Worm (Caenorhabditis elegans) whole organism, L4 larva: Measurements from ENCODE around the gene W06H8.2.

Experiments
- F10B5.3 ChIP-seq: sonication (generic microtip); optimal IDR thresholded peaks from 2 replicates; lab custom pipeline; 2016; ENCODE audit warnings: mild to moderate bottlenecking, missing genetic modification characterization, missing compliant biosample characterization
- F26F4.8 ChIP-seq: fragments of 200-800 bp; sonication (Bioruptor generic); conservative IDR thresholded peaks from 2 replicates; pipeline ENCODE4 v1.3.6; 2022; ENCODE audit warnings: missing genetic modification characterization, missing compliant biosample characterization
- F44E2.7 ChIP-seq: fragments of 200-800 bp; sonication (Bioruptor generic); IDR thresholded peaks from 2 replicates; pipeline ENCODE4 v2.1.2; 2022; ENCODE audit warnings: missing genetic modification characterization, missing compliant biosample characterization
- ZK337.2 ChIP-seq: fragments of 200-800 bp; sonication (Bioruptor generic); IDR thresholded peaks from 2 replicates; pipeline ENCODE4 v1.3.6; 2022; ENCODE audit warnings: missing genetic modification reagents, missing genetic modification characterization, missing compliant biosample characterization
- aha-1 ChIP-seq: fragments of 150-350 bp; peaks from one replicate; lab custom pipeline; 2014; ENCODE audit warnings: missing biosample characterization, missing genetic modification characterization
- arid-1 ChIP-seq: fragments of 200-800 bp; sonication (Bioruptor generic); conservative IDR thresholded peaks from 2 replicates; pipeline ENCODE4 v1.3.6; 2022; ENCODE audit warnings: missing genetic modification reagents, missing genetic modification characterization, missing compliant biosample characterization
- attf-4 ChIP-seq: sonication (generic microtip); optimal IDR thresholded peaks from 3 replicates; lab custom pipeline; 2017; ENCODE audit warnings: missing biosample characterization, missing genetic modification characterization
- ceh-20 ChIP-seq: fragments of 200-800 bp; sonication (Bioruptor generic); IDR thresholded peaks from 2 replicates; pipeline ENCODE4 v1.3.6; 2022; ENCODE audit warnings: missing genetic modification reagents, missing genetic modification characterization, missing compliant biosample characterization
- ceh-32 ChIP-seq: sonication (generic microtip); optimal IDR thresholded peaks from 2 replicates; lab custom pipeline; 2016; ENCODE audit warnings: mild to moderate bottlenecking, missing genetic modification characterization, missing compliant biosample characterization; ENCODE audit not compliant: poor library complexity
- cey-2 ChIP-seq: sonication (generic microtip); optimal IDR thresholded peaks from 3 replicates; lab custom pipeline; 2017; ENCODE audit warnings: missing genetic modification characterization, mild to moderate bottlenecking, missing compliant biosample characterization, antibody characterized with exemption, borderline replicate concordance; ENCODE audit not compliant: insufficient read depth
- ctbp-1 ChIP-seq: fragments of 200-800 bp; sonication (Bioruptor generic); IDR thresholded peaks from 2 replicates; pipeline ENCODE4 v1.3.6; 2022; ENCODE audit warnings: missing genetic modification reagents, missing genetic modification characterization, missing compliant biosample characterization
- daf-16 ChIP-seq, 3 experiments: sonication (generic microtip); optimal IDR thresholded peaks; 2 replicates each; lab custom pipeline; 2016 to 2017; ENCODE audit warnings: missing genetic modification characterization in 3 of 3, missing genetic modification reagents in 3 of 3, mild to moderate bottlenecking in 2 of 3, missing compliant biosample characterization in 2 of 3, missing biosample characterization in 1 of 3, moderate library complexity in 1 of 3
- dmd-6 ChIP-seq: fragments of 200-800 bp; sonication (Bioruptor generic); IDR thresholded peaks from 2 replicates; pipeline ENCODE4 v1.3.6; 2022; ENCODE audit warnings: missing genetic modification reagents, missing genetic modification characterization, missing compliant biosample characterization
- dmd-8 ChIP-seq: fragments of 200-800 bp; sonication (Bioruptor generic); IDR thresholded peaks from 2 replicates; pipeline ENCODE4 v1.3.6; 2022; ENCODE audit warnings: missing genetic modification characterization, missing compliant biosample characterization
- duxl-1 ChIP-seq: sonication (generic microtip); optimal IDR thresholded peaks from 2 replicates; lab custom pipeline; 2016; ENCODE audit warnings: mild to moderate bottlenecking, missing genetic modification characterization, moderate library complexity, missing compliant biosample characterization; ENCODE audit not compliant: poor library complexity
- dve-1 ChIP-seq: sonication (generic microtip); optimal IDR thresholded peaks from 2 replicates; lab custom pipeline; 2017; ENCODE audit warnings: antibody characterized with exemption, mild to moderate bottlenecking, missing genetic modification characterization, missing compliant biosample characterization; ENCODE audit not compliant: insufficient read depth
- egl-43 ChIP-seq: fragments of 200-800 bp; sonication (Bioruptor generic); IDR thresholded peaks from 2 replicates; pipeline ENCODE4 v1.3.6; 2022; ENCODE audit warnings: missing genetic modification reagents, missing genetic modification characterization, missing compliant biosample characterization
- fkh-10 ChIP-seq: fragments of 150-350 bp; optimal IDR thresholded peaks from 2 replicates; lab custom pipeline; 2014; ENCODE audit warnings: missing biosample characterization, missing genetic modification reagents, missing genetic modification characterization
- fos-1 ChIP-seq: fragments of 150-350 bp; optimal IDR thresholded peaks from 2 replicates; lab custom pipeline; 2014; ENCODE audit warnings: missing biosample characterization, missing genetic modification characterization
- gei-8 ChIP-seq: fragments of 200-800 bp; sonication (Bioruptor generic); optimal IDR thresholded peaks from 2 replicates; lab custom pipeline; 2018; ENCODE audit warnings: mild to moderate bottlenecking, missing genetic modification characterization, missing compliant biosample characterization
- hif-1 ChIP-seq, 2 experiments: sonication (generic microtip); optimal IDR thresholded peaks; 2 replicates each; lab custom pipeline; 2016 to 2017; ENCODE audit warnings: missing compliant biosample characterization in 2 of 2, missing genetic modification characterization in 2 of 2, missing genetic modification reagents in 2 of 2, missing genotype in 2 of 2, mild to moderate bottlenecking in 1 of 2
- hlh-11 ChIP-seq: fragments of 200-800 bp; sonication (Bioruptor generic); optimal IDR thresholded peaks from 2 replicates; lab custom pipeline; 2018; ENCODE audit warnings: mild to moderate bottlenecking, missing genetic modification characterization, missing compliant biosample characterization
- hlh-30 ChIP-seq: sonication (generic microtip); optimal IDR thresholded peaks from 2 replicates; lab custom pipeline; 2017; ENCODE audit warnings: antibody characterized with exemption, mild to moderate bottlenecking, missing genetic modification characterization, missing compliant biosample characterization; ENCODE audit not compliant: insufficient read depth
- jun-1 ChIP-seq: fragments of 150-350 bp; optimal IDR thresholded peaks from 2 replicates; lab custom pipeline; 2014; ENCODE audit warnings: missing biosample characterization, missing genetic modification reagents, missing genetic modification characterization
- lin-13 ChIP-seq: fragments of 150-350 bp; optimal IDR thresholded peaks from 2 replicates; lab custom pipeline; 2014; ENCODE audit warnings: missing biosample characterization, missing genetic modification reagents, missing genetic modification characterization
- lin-29 ChIP-seq: fragments of 200-800 bp; sonication (Bioruptor generic); IDR thresholded peaks from 2 replicates; pipeline ENCODE4 v1.3.6; 2022; ENCODE audit warnings: missing genetic modification reagents, missing genetic modification characterization, missing compliant biosample characterization
- lin-39 ChIP-seq: fragments of 150-350 bp; optimal IDR thresholded peaks from 2 replicates; lab custom pipeline; 2014; ENCODE audit warnings: missing biosample characterization, missing genetic modification reagents, missing genetic modification characterization
- lir-3 ChIP-seq: sonication (generic microtip); optimal IDR thresholded peaks from 2 replicates; lab custom pipeline; 2016; ENCODE audit warnings: mild to moderate bottlenecking, missing genetic modification characterization, missing compliant biosample characterization
- madf-9 ChIP-seq: fragments of 200-800 bp; sonication (Bioruptor generic); conservative IDR thresholded peaks from 2 replicates; pipeline ENCODE4 v1.3.6; 2022; ENCODE audit warnings: missing genetic modification reagents, missing genetic modification characterization, missing compliant biosample characterization
- mep-1 ChIP-seq: fragments of 150-350 bp; sonication (generic microtip); optimal IDR thresholded peaks from 3 replicates; lab custom pipeline; 2014; ENCODE audit warnings: missing biosample characterization, missing genetic modification characterization
- mes-2 ChIP-seq: sonication (generic microtip); optimal IDR thresholded peaks from 2 replicates; lab custom pipeline; 2016; ENCODE audit warnings: missing genotype, mild to moderate bottlenecking, missing genetic modification characterization, missing compliant biosample characterization; ENCODE audit not compliant: poor library complexity, severe bottlenecking
- mxl-2 ChIP-seq: fragments of 200-800 bp; sonication (Bioruptor generic); conservative IDR thresholded peaks from 2 replicates; pipeline ENCODE4 v1.3.6; 2022; ENCODE audit warnings: missing genetic modification reagents, missing genetic modification characterization, missing compliant biosample characterization
- nhr-10 ChIP-seq: fragments of 150-350 bp; optimal IDR thresholded peaks from 2 replicates; lab custom pipeline; 2014; ENCODE audit warnings: missing biosample characterization, missing genetic modification characterization
- nhr-102 ChIP-seq: sonication (generic microtip); optimal IDR thresholded peaks from 2 replicates; lab custom pipeline; 2016; ENCODE audit warnings: mild to moderate bottlenecking, missing genetic modification characterization, moderate library complexity, missing compliant biosample characterization
- nhr-111 ChIP-seq: fragments of 200-800 bp; sonication (Bioruptor generic); optimal IDR thresholded peaks from 2 replicates; lab custom pipeline; 2018; ENCODE audit warnings: mild to moderate bottlenecking, missing genetic modification characterization, missing compliant biosample characterization
- nhr-25 ChIP-seq: sonication (generic microtip); optimal IDR thresholded peaks from 2 replicates; lab custom pipeline; 2017; ENCODE audit warnings: missing genetic modification characterization, mild to moderate bottlenecking, missing compliant biosample characterization, antibody characterized with exemption, moderate library complexity, borderline replicate concordance; ENCODE audit not compliant: insufficient read depth
- nhr-28 ChIP-seq: fragments of 150-350 bp; optimal IDR thresholded peaks from 2 replicates; lab custom pipeline; 2014; ENCODE audit warnings: missing biosample characterization, missing genetic modification characterization
- nhr-41 ChIP-seq: fragments of 200-800 bp; sonication (Bioruptor generic); IDR thresholded peaks from 2 replicates; pipeline ENCODE4 v1.3.6; 2022; ENCODE audit warnings: missing genetic modification reagents, missing genetic modification characterization, missing compliant biosample characterization
- nhr-42 ChIP-seq: fragments of 200-800 bp; sonication (Bioruptor generic); IDR thresholded peaks from 2 replicates; pipeline ENCODE4 v1.3.6; 2022; ENCODE audit warnings: missing genetic modification characterization, missing compliant biosample characterization
- nhr-48 ChIP-seq: sonication (generic microtip); optimal IDR thresholded peaks from 2 replicates; lab custom pipeline; 2016; ENCODE audit warnings: mild to moderate bottlenecking, missing genetic modification characterization, missing compliant biosample characterization
- sdz-12 ChIP-seq: fragments of 200-800 bp; sonication (Bioruptor generic); optimal IDR thresholded peaks from 2 replicates; lab custom pipeline; 2018; ENCODE audit warnings: mild to moderate bottlenecking, missing genetic modification characterization, missing compliant biosample characterization
- set-16 ChIP-seq: fragments of 200-800 bp; sonication (Bioruptor generic); IDR thresholded peaks from 2 replicates; pipeline ENCODE4 v1.3.6; 2022; ENCODE audit warnings: missing genetic modification reagents, missing genetic modification characterization, missing compliant biosample characterization
- spr-1 ChIP-seq: sonication (generic microtip); optimal IDR thresholded peaks from 2 replicates; lab custom pipeline; 2016; ENCODE audit warnings: mild to moderate bottlenecking, missing genetic modification characterization, missing compliant biosample characterization
- spr-3 ChIP-seq: fragments of 200-800 bp; sonication (Bioruptor generic); optimal IDR thresholded peaks from 2 replicates; lab custom pipeline; 2018; ENCODE audit warnings: mild to moderate bottlenecking, missing genetic modification characterization, missing compliant biosample characterization
- tra-1 ChIP-seq: fragments of 200-800 bp; sonication (Bioruptor generic); IDR thresholded peaks from 2 replicates; pipeline ENCODE4 v1.3.6; 2022; ENCODE audit warnings: missing genetic modification reagents, missing genetic modification characterization, missing compliant biosample characterization
- vab-7 ChIP-seq: fragments of 200-800 bp; sonication (Bioruptor generic); IDR thresholded peaks from 2 replicates; pipeline ENCODE4 v1.3.6; 2022; ENCODE audit warnings: missing genetic modification reagents, missing genetic modification characterization, missing compliant biosample characterization
- ztf-7 ChIP-seq: fragments of 150-350 bp; optimal IDR thresholded peaks from 2 replicates; lab custom pipeline; 2014; ENCODE audit warnings: missing biosample characterization, missing genetic modification characterization

The W06H8.2 gene

ce11 chrV:6247397-6247796 lies 40.8 kb downstream of the W06H8.2 start (continued):
- TF ChIP-seq egl-43 (GFP tag; lab: Robert Waterston, UW) (no peak), set-16 (GFP tag; lab: Robert Waterston, UW) (no peak), F26F4.8 (no peak), nhr-48 (tag; lab: Kevin White, UChicago) (peak; percentile 99), spr-1 (tag; lab: Kevin White, UChicago) (peak; percentile 20), hlh-11 (tag; lab: Kevin White, UChicago) (peak; percentile 88), dve-1 (tag; lab: Kevin White, UChicago) (peak; percentile 91), gei-8 (GFP tag; lab: Kevin White, UChicago) (peak; percentile 76), nhr-28 (tag; lab: Kevin White, UChicago) (peak; percentile 86), cey-2 (tag; lab: Kevin White, UChicago) (peak; percentile 91), aha-1 (tag; lab: Kevin White, UChicago) (peak; percentile 100), mep-1 (peak; percentile 33)

ce11 chrV:6248714-6249113 lies 42.2 kb downstream of the W06H8.2 start:
- TF ChIP-seq fos-1, result no peak
- no peak for TF ChIP-seq duxl-1 (tag; lab: Kevin White, UChicago)
- peak; percentile 8 for TF ChIP-seq nhr-48 (tag; lab: Kevin White, UChicago)
- TF ChIP-seq lir-3 (tag; lab: Kevin White, UChicago), result no peak
- TF ChIP-seq F26F4.8, result no peak
- no peak for TF ChIP-seq daf-16 (GFP tag; optimal IDR thresholded peaks at IDR 0.05; lab: Kevin White, UChicago)
- TF ChIP-seq daf-16 (tag; optimal IDR thresholded peaks at IDR 0.05; lab: Kevin White, UChicago), result peak; percentile 53
- no peak for TF ChIP-seq sdz-12 (GFP tag; lab: Kevin White, UChicago)
- TF ChIP-seq mes-2 (tag; lab: Kevin White, UChicago), result no peak
- no peak for TF ChIP-seq ceh-20
- TF ChIP-seq lin-13 (GFP tag; lab: Kevin White, UChicago), result no peak
- no peak for TF ChIP-seq nhr-102 (tag; lab: Kevin White, UChicago)
- peak; percentile 64 for TF ChIP-seq hlh-30
- TF ChIP-seq F10B5.3 (tag; lab: Kevin White, UChicago), result no peak
- TF ChIP-seq ZK337.2 (GFP tag; lab: Robert Waterston, UW), result no peak
- no peak for TF ChIP-seq nhr-25 (tag; lab: Kevin White, UChicago)
- TF ChIP-seq ctbp-1 (GFP tag; lab: Robert Waterston, UW), result no peak
- no peak for TF ChIP-seq mxl-2 (GFP tag; lab: Robert Waterston, UW)
- TF ChIP-seq vab-7, result no peak
- TF ChIP-seq dmd-8 (GFP tag; lab: Robert Waterston, UW), result no peak
- no peak for TF ChIP-seq F44E2.7 (GFP tag; lab: Robert Waterston, UW)
- TF ChIP-seq dmd-6 (GFP tag; lab: Robert Waterston, UW), result peak; percentile 19; the same call in 1 of the 2 replicates
- TF ChIP-seq nhr-28 (tag; lab: Kevin White, UChicago), result peak; percentile 50
- no peak for TF ChIP-seq nhr-10
- TF ChIP-seq lin-39 (tag; lab: Kevin White, UChicago), result no peak
- no peak for TF ChIP-seq jun-1
- TF ChIP-seq ztf-7 (tag; lab: Kevin White, UChicago), result no peak
- no peak for TF ChIP-seq cey-2 (tag; lab: Kevin White, UChicago)
- peak; percentile 42 for TF ChIP-seq hlh-11 (tag; lab: Kevin White, UChicago)
- TF ChIP-seq madf-9 (GFP tag; lab: Robert Waterston, UW), result no peak
- no peak for TF ChIP-seq gei-8 (GFP tag; lab: Kevin White, UChicago)
- no peak for TF ChIP-seq nhr-111 (GFP tag; lab: Kevin White, UChicago)
- TF ChIP-seq lin-29 (GFP tag; lab: Robert Waterston, UW), result no peak
- TF ChIP-seq hif-1 (tag; optimal IDR thresholded peaks at IDR 0.05; lab: Kevin White, UChicago), result no peak
- TF ChIP-seq tra-1 (GFP tag; lab: Robert Waterston, UW), result no peak
- no peak for TF ChIP-seq nhr-42 (GFP tag; lab: Robert Waterston, UW)
- no peak for TF ChIP-seq attf-4 (tag; lab: Kevin White, UChicago)
- no peak for TF ChIP-seq fkh-10
- no peak for TF ChIP-seq spr-3 (GFP tag; lab: Kevin White, UChicago)
- no peak for TF ChIP-seq nhr-41 (GFP tag; lab: Robert Waterston, UW)
- no peak for TF ChIP-seq arid-1 (GFP tag; lab: Robert Waterston, UW)
- TF ChIP-seq ceh-32 (tag; lab: Kevin White, UChicago), result no peak
